Fruit fly (Drosophila melanogaster) whole organism, embryonic: ENCODE results near the gene Pdhb.
A peak's percentile ranks its signal among the peaks of the same experiment; 100 is the strongest.

Experiments
- ATbp ChIP-seq: fragments of 200-800 bp; sonication (Bioruptor generic); optimal IDR thresholded peaks from 2 replicates; lab custom pipeline; 2017; ENCODE audit warnings: missing biosample characterization, mild to moderate bottlenecking, missing genetic modification characterization, missing genetic modification reagents
- Atf-2 ChIP-seq: fragments of 200-800 bp; sonication (Bioruptor generic); optimal IDR thresholded peaks from 2 replicates; lab custom pipeline; 2016; ENCODE audit warnings: missing biosample characterization, missing genetic modification characterization
- C15 ChIP-seq: fragments of 200-800 bp; sonication (Bioruptor generic); IDR thresholded peaks from 3 replicates; pipeline ENCODE4 v1.3.6; 2022; ENCODE audit warnings: missing biosample characterization, missing genetic modification characterization
- CG10209 ChIP-seq: fragments of 200-800 bp; sonication (Bioruptor generic); optimal IDR thresholded peaks from 3 replicates; lab custom pipeline; 2017; ENCODE audit warnings: missing biosample characterization, mild to moderate bottlenecking, missing genetic modification characterization, missing genetic modification reagents
- CG14710 ChIP-seq: fragments of 200-800 bp; sonication (Bioruptor generic); optimal IDR thresholded peaks from 3 replicates; lab custom pipeline; 2019; ENCODE audit warnings: missing biosample characterization, mild to moderate bottlenecking, missing genetic modification characterization, moderate library complexity
- CG18476 ChIP-seq: fragments of 200-800 bp; sonication (Bioruptor generic); optimal IDR thresholded peaks from 2 replicates; lab custom pipeline; 2016; ENCODE audit warnings: missing biosample characterization, mild to moderate bottlenecking, missing genetic modification characterization
- CG2875 ChIP-seq: fragments of 200-800 bp; sonication (Bioruptor generic); optimal IDR thresholded peaks from 2 replicates; lab custom pipeline; 2017; ENCODE audit warnings: missing biosample characterization, mild to moderate bottlenecking, missing genetic modification characterization, missing genetic modification reagents
- CG31224 ChIP-seq: fragments of 200-800 bp; sonication (Bioruptor generic); IDR thresholded peaks from 2 replicates; pipeline ENCODE4 v1.3.6; 2022; ENCODE audit warnings: missing biosample characterization, missing genetic modification characterization
- CG34376 ChIP-seq: fragments of 200-800 bp; sonication (Bioruptor generic); optimal IDR thresholded peaks from 2 replicates; lab custom pipeline; 2018; ENCODE audit warnings: missing biosample characterization, mild to moderate bottlenecking, missing genetic modification characterization
- CG34422 ChIP-seq: fragments of 200-800 bp; sonication (Bioruptor generic); IDR thresholded peaks from 3 replicates; pipeline ENCODE4 v1.3.6; 2022; ENCODE audit warnings: missing biosample characterization, missing genetic modification characterization
- CG3726 ChIP-seq: fragments of 200-800 bp; sonication (Bioruptor generic); IDR thresholded peaks from 3 replicates; pipeline ENCODE4, ENCODE4 v1.3.6; 2022; ENCODE audit warnings: missing biosample characterization, missing genetic modification characterization
- CG3995 ChIP-seq: fragments of 200-800 bp; sonication (Bioruptor generic); optimal IDR thresholded peaks from 3 replicates; lab custom pipeline; 2016; ENCODE audit warnings: missing biosample characterization, missing genetic modification characterization
- CG5180 ChIP-seq: fragments of 200-800 bp; sonication (Bioruptor generic); optimal IDR thresholded peaks from 3 replicates; lab custom pipeline; 2017; ENCODE audit warnings: missing biosample characterization, missing genetic modification characterization, mild to moderate bottlenecking, moderate library complexity, missing genetic modification reagents
- CG6654 ChIP-seq: fragments of 200-800 bp; sonication (Bioruptor generic); optimal IDR thresholded peaks from 2 replicates; lab custom pipeline; 2017; ENCODE audit warnings: missing biosample characterization, mild to moderate bottlenecking, missing genetic modification characterization
- CG6683 ChIP-seq: fragments of 200-800 bp; sonication (Bioruptor generic); optimal IDR thresholded peaks from 2 replicates; lab custom pipeline; 2017; ENCODE audit warnings: missing biosample characterization, mild to moderate bottlenecking, missing genetic modification characterization, missing genetic modification reagents
- CG6813 ChIP-seq: fragments of 200-800 bp; sonication (Bioruptor generic); optimal IDR thresholded peaks from 2 replicates; lab custom pipeline; 2017; ENCODE audit warnings: missing biosample characterization, missing genetic modification characterization, mild to moderate bottlenecking, moderate library complexity, missing genetic modification reagents
- CG7786 ChIP-seq: fragments of 200-800 bp; sonication (Bioruptor generic); optimal IDR thresholded peaks from 2 replicates; lab custom pipeline; 2016; ENCODE audit warnings: missing biosample characterization, missing genetic modification characterization
- CG8944 ChIP-seq: fragments of 200-800 bp; sonication (Bioruptor generic); optimal IDR thresholded peaks from 3 replicates; lab custom pipeline; 2016; ENCODE audit warnings: missing biosample characterization, missing genetic modification characterization
- CG9817 ChIP-seq: fragments of 200-800 bp; sonication (Bioruptor generic); optimal IDR thresholded peaks from 2 replicates; lab custom pipeline; 2018; ENCODE audit warnings: missing biosample characterization, mild to moderate bottlenecking, missing genetic modification characterization, moderate library complexity
- CG9876 ChIP-seq: fragments of 200-800 bp; sonication (Bioruptor generic); optimal IDR thresholded peaks from 2 replicates; lab custom pipeline; 2016; ENCODE audit warnings: missing biosample characterization, missing genetic modification characterization
- Chrac-16 ChIP-seq: fragments of 200-800 bp; sonication (Bioruptor generic); optimal IDR thresholded peaks from 3 replicates; lab custom pipeline; 2016; ENCODE audit warnings: missing biosample characterization, missing genetic modification characterization
- Fer1 ChIP-seq: fragments of 200-800 bp; sonication (Bioruptor generic); optimal IDR thresholded peaks from 2 replicates; lab custom pipeline; 2017; ENCODE audit warnings: missing biosample characterization, mild to moderate bottlenecking, missing genetic modification characterization
- H15 ChIP-seq: fragments of 200-800 bp; sonication (Bioruptor generic); IDR thresholded peaks from 3 replicates; pipeline ENCODE4 v1.3.6; 2022; ENCODE audit warnings: missing biosample characterization, missing genetic modification characterization
- HHEX ChIP-seq: fragments of 200-800 bp; sonication (Bioruptor generic); optimal IDR thresholded peaks from 3 replicates; lab custom pipeline; 2017; ENCODE audit warnings: missing biosample characterization, mild to moderate bottlenecking, missing genetic modification characterization, missing genetic modification reagents
- HLH4C ChIP-seq: fragments of 200-800 bp; sonication (Bioruptor generic); IDR thresholded peaks from 3 replicates; pipeline ENCODE4 v1.3.6; 2022; ENCODE audit warnings: missing biosample characterization, missing genetic modification characterization; ENCODE audit not compliant: partially characterized antibody
- Hand ChIP-seq: fragments of 200-800 bp; sonication (Bioruptor generic); optimal IDR thresholded peaks from 2 replicates; lab custom pipeline; 2017; ENCODE audit warnings: mild to moderate bottlenecking, missing biosample characterization, missing genetic modification reagents, missing genetic modification characterization
- Hr3 ChIP-seq: fragments of 200-800 bp; sonication (Bioruptor generic); optimal IDR thresholded peaks from 3 replicates; lab custom pipeline; 2016; ENCODE audit warnings: missing biosample characterization, missing genetic modification characterization
- Jarid2 ChIP-seq: fragments of 200-800 bp; sonication (Bioruptor generic); optimal IDR thresholded peaks from 3 replicates; lab custom pipeline; 2017; ENCODE audit warnings: mild to moderate bottlenecking, missing biosample characterization, missing genetic modification reagents, missing genetic modification characterization
- Lhr ChIP-seq: fragments of 200-800 bp; sonication (Bioruptor generic); optimal IDR thresholded peaks from 3 replicates; lab custom pipeline; 2017; ENCODE audit warnings: mild to moderate bottlenecking, missing biosample characterization, missing genetic modification reagents, missing genetic modification characterization
- MBD-R2 ChIP-seq: fragments of 200-800 bp; sonication (Bioruptor generic); IDR thresholded peaks from 2 replicates; pipeline ENCODE4 v1.3.6; 2022; ENCODE audit warnings: missing biosample characterization, missing genetic modification characterization
- Neu2 ChIP-seq: fragments of 200-800 bp; sonication (Bioruptor generic); optimal IDR thresholded peaks from 3 replicates; lab custom pipeline; 2016; ENCODE audit warnings: missing biosample characterization, missing genetic modification characterization, borderline replicate concordance
- Sin3A ChIP-seq: fragments of >200 bp; optimal IDR thresholded peaks from 2 replicates; lab custom pipeline; 2018
- Six4 ChIP-seq: fragments of 200-800 bp; sonication (Bioruptor generic); optimal IDR thresholded peaks from 2 replicates; lab custom pipeline; 2016; ENCODE audit warnings: missing biosample characterization, missing genetic modification characterization
- Sox100B ChIP-seq: fragments of 200-800 bp; sonication (Bioruptor generic); optimal IDR thresholded peaks from 3 replicates; lab custom pipeline; 2018; ENCODE audit warnings: missing biosample characterization, mild to moderate bottlenecking, missing genetic modification characterization
- Sry-δ ChIP-seq: fragments of 200-800 bp; sonication (Bioruptor generic); optimal IDR thresholded peaks from 2 replicates; lab custom pipeline; 2016; ENCODE audit warnings: missing biosample characterization, missing genetic modification characterization
- ash1 ChIP-seq: fragments of 200-800 bp; sonication (Bioruptor generic); optimal IDR thresholded peaks from 2 replicates; lab custom pipeline; 2018; ENCODE audit warnings: missing biosample characterization, mild to moderate bottlenecking, missing genetic modification characterization
- bab2 ChIP-seq: fragments of 200-800 bp; sonication (Bioruptor generic); optimal IDR thresholded peaks from 2 replicates; lab custom pipeline; 2016; ENCODE audit warnings: missing biosample characterization, missing genetic modification characterization
- btn ChIP-seq: fragments of 200-800 bp; sonication (Bioruptor generic); optimal IDR thresholded peaks from 2 replicates; lab custom pipeline; 2016; ENCODE audit warnings: missing biosample characterization, missing genetic modification characterization
- cad ChIP-seq: fragments of >200 bp; optimal IDR thresholded peaks from 2 replicates; lab custom pipeline; 2017; ENCODE audit warnings: missing biosample characterization, missing genetic modification characterization
- caup ChIP-seq: fragments of 200-800 bp; sonication (Bioruptor generic); optimal IDR thresholded peaks from 3 replicates; lab custom pipeline; 2017; ENCODE audit warnings: missing biosample characterization, mild to moderate bottlenecking, missing genetic modification characterization, moderate library complexity; ENCODE audit not compliant: severe bottlenecking
- danr ChIP-seq: fragments of 200-800 bp; sonication (Bioruptor generic); IDR thresholded peaks from 2 replicates; pipeline ENCODE4 v1.3.6; 2022; ENCODE audit warnings: missing biosample characterization, missing genetic modification characterization
- grn ChIP-seq: fragments of 200-800 bp; sonication (Bioruptor generic); optimal IDR thresholded peaks from 3 replicates; lab custom pipeline; 2017; ENCODE audit warnings: missing biosample characterization, missing genetic modification characterization
- insv ChIP-seq, 2 experiments: fragments of 200-800 bp; sonication (Bioruptor generic); optimal IDR thresholded peaks; 3 replicates each; lab custom pipeline; 2016 to 2018; ENCODE audit warnings: missing biosample characterization in 2 of 2, missing genetic modification characterization in 2 of 2
- mirr ChIP-seq: fragments of 200-800 bp; sonication (Bioruptor generic); optimal IDR thresholded peaks from 3 replicates; lab custom pipeline; 2018; ENCODE audit warnings: missing biosample characterization, mild to moderate bottlenecking, missing genetic modification characterization
- odd ChIP-seq: fragments of 200-800 bp; sonication (Bioruptor generic); optimal IDR thresholded peaks from 2 replicates; lab custom pipeline; 2017; ENCODE audit warnings: missing biosample characterization, mild to moderate bottlenecking, missing genetic modification characterization
- psq ChIP-seq: fragments of 200-800 bp; sonication (Bioruptor generic); optimal IDR thresholded peaks from 2 replicates; lab custom pipeline; 2017; ENCODE audit warnings: missing biosample characterization, missing genetic modification characterization
- sna ChIP-seq: fragments of 200-800 bp; sonication (Bioruptor generic); IDR thresholded peaks from 2 replicates; pipeline ENCODE4 v1.3.6; 2022; ENCODE audit warnings: missing biosample characterization, missing genetic modification characterization; ENCODE audit not compliant: partially characterized antibody
- sqz ChIP-seq: fragments of 200-800 bp; sonication (Bioruptor generic); optimal IDR thresholded peaks from 3 replicates; lab custom pipeline; 2018; ENCODE audit warnings: missing biosample characterization, mild to moderate bottlenecking, missing genetic modification characterization
- tgo ChIP-seq: fragments of 200-800 bp; sonication (Bioruptor generic); IDR thresholded peaks from 3 replicates; pipeline ENCODE4 v1.3.6; 2022; ENCODE audit warnings: missing biosample characterization, missing genetic modification characterization
- trem ChIP-seq: fragments of 200-800 bp; optimal IDR thresholded peaks from 3 replicates; lab custom pipeline; 2019; ENCODE audit warnings: missing biosample characterization, mild to moderate bottlenecking, missing genetic modification characterization, moderate library complexity
- trh ChIP-seq: fragments of 200-800 bp; sonication (Bioruptor generic); optimal IDR thresholded peaks from 2 replicates; lab custom pipeline; 2016; ENCODE audit warnings: missing biosample characterization, missing genetic modification characterization
- yki ChIP-seq: fragments of >200 bp; optimal IDR thresholded peaks from 3 replicates; lab custom pipeline; 2018

The Pdhb gene

DNA sequence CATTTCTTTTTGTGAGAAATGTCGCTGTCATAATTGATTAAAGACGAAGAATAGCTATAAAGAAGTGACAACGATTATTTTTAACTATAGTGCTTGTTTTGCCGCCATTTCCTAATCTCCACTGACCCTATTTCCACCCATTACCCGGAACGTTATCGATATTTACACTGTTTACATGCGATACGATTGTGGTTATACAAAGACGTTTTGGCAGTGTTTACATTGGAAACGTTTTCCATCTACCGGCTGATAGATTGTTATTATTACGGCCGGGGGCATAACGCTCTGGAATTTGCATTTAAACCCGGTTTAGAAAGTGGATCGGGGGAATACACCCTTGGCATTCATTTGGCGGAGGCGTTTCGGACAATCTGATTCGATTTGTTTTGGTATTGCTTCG, 46.6 kb upstream of the Pdhb start (continued):
- TF ChIP-seq CG6654 (GFP tag; lab: Kevin White, UChicago) (no peak), Atf-2 (GFP tag; lab: Kevin White, UChicago) (no peak), cad (GFP tag; lab: Kevin White, UChicago) (no peak), CG31224 (GFP tag; lab: Robert Waterston, UW) (no peak), btn (GFP tag; lab: Kevin White, UChicago) (no peak), C15 (GFP tag; lab: Robert Waterston, UW) (no peak), tgo (GFP tag; lab: Robert Waterston, UW) (no peak), MBD-R2 (GFP tag; lab: Robert Waterston, UW) (no peak), Sin3A (no peak), sqz (GFP tag; lab: Kevin White, UChicago) (no peak), Hr3 (GFP tag; lab: Kevin White, UChicago) (no peak), danr (GFP tag; lab: Robert Waterston, UW) (no peak), ATbp (GFP tag; lab: Kevin White, UChicago) (peak; percentile 58), Jarid2 (GFP tag; lab: Kevin White, UChicago) (no peak), mirr (GFP tag; lab: Kevin White, UChicago) (peak; percentile 39), Neu2 (GFP tag; lab: Kevin White, UChicago) (no peak), Six4 (GFP tag; lab: Kevin White, UChicago) (no peak), trem (tag; lab: Kevin White, UChicago) (no peak), grn (GFP tag; lab: Kevin White, UChicago) (peak; percentile 49), Lhr (GFP tag; lab: Kevin White, UChicago) (no peak), Fer1 (GFP tag; lab: Kevin White, UChicago) (peak; percentile 43), bab2 (GFP tag; lab: Kevin White, UChicago) (no peak), ash1 (GFP tag; lab: Kevin White, UChicago) (no peak), CG2875 (no peak), CG10209 (GFP tag; lab: Kevin White, UChicago) (peak; percentile 19), CG34376 (peak; percentile 4), caup (GFP tag; lab: Kevin White, UChicago) (peak; percentile 9), Sry-δ (GFP tag; lab: Kevin White, UChicago) (no peak), CG6683 (no peak), CG8944 (GFP tag; lab: Kevin White, UChicago) (no peak), Sox100B (peak; percentile 24), CG9876 (no peak), sna (GFP tag; lab: Robert Waterston, UW) (no peak), CG9817 (tag; lab: Kevin White, UChicago) (no peak), psq (GFP tag; lab: Kevin White, UChicago) (no peak), yki (lab: Kevin White, UChicago) (no peak), CG3726 (no peak), CG7786 (no peak), H15 (GFP tag; lab: Robert Waterston, UW) (no peak), trh (GFP tag; lab: Kevin White, UChicago) (no peak), HLH4C (GFP tag; lab: Robert Waterston, UW) (no peak), HHEX (GFP tag; lab: Kevin White, UChicago) (peak; percentile 34), Chrac-16 (GFP tag; lab: Kevin White, UChicago) (no peak), CG6813 (GFP tag; lab: Kevin White, UChicago) (peak; percentile 32), CG5180 (GFP tag; lab: Kevin White, UChicago) (no peak), CG14710 (tag; lab: Kevin White, UChicago) (no peak), CG18476 (GFP tag; lab: Kevin White, UChicago) (no peak), CG34422 (GFP tag; lab: Robert Waterston, UW) (no peak), Hand (GFP tag; lab: Kevin White, UChicago) (no peak), insv (GFP tag; optimal IDR thresholded peaks at IDR 0.05; lab: Kevin White, UChicago) (peak in 1 of 2 experiments; percentile 2), odd (GFP tag; lab: Kevin White, UChicago) (peak; percentile 41), CG3995 (GFP tag; lab: Kevin White, UChicago) (no peak)
